Worm (Caenorhabditis elegans): ENCODE measurements around the gene R13H4.6.

- TF ChIP-seq snpc-4 (tag; optimal IDR thresholded peaks at IDR 0.05) = no peak
- TF ChIP-seq unc-62 (GFP tag; optimal IDR thresholded peaks at IDR 0.05) = no peak
- TF ChIP-seq fkh-10 (GFP tag; optimal IDR thresholded peaks at IDR 0.05) = no peak
- no peak for TF ChIP-seq unc-86 (tag; optimal IDR thresholded peaks at IDR 0.05)
- TF ChIP-seq efl-1 (optimal IDR thresholded peaks at IDR 0.05) = peak; percentile 18 to 27
- peak in 1 of 2 experiments; percentile 3 for TF ChIP-seq efl-1 (GFP tag; optimal IDR thresholded peaks at IDR 0.05 in 1 of 2)
- TF ChIP-seq hpl-2 (GFP tag; optimal IDR thresholded peaks at IDR 0.05) = no peak
- no peak for TF ChIP-seq pag-3 (tag; optimal IDR thresholded peaks at IDR 0.05; ENCODE audit: borderline replicate concordance, insufficient read depth)
Measured at ce11 chrV:11826967-11827366, 36.0 kb upstream of the R13H4.6 start, which contains the start of the genes mpst-1 and D2023.6.
